Worm (Caenorhabditis elegans) whole organism, early embryonic: ENCODE measurements around the gene M199.2.
"Not testable (repeated sequence)": the region's sequence is repeated elsewhere in the genome, so short reads cannot be mapped to it uniquely, and the experiment has no call there.

Source experiments
- B0310.2 ChIP-seq: sonication (generic microtip); optimal IDR thresholded peaks from 2 replicates; lab custom pipeline; 2016; ENCODE audit warnings: mild to moderate bottlenecking, missing genetic modification characterization, missing compliant biosample characterization
- F13C5.2 ChIP-seq: sonication (generic microtip); optimal IDR thresholded peaks from 2 replicates; lab custom pipeline; 2017; ENCODE audit warnings: mild to moderate bottlenecking, missing genetic modification characterization, inconsistent platforms, missing compliant biosample characterization
- aly-1 ChIP-seq: sonication (generic microtip); optimal IDR thresholded peaks from 2 replicates; lab custom pipeline; 2016; ENCODE audit warnings: missing genetic modification characterization, missing compliant biosample characterization
- ama-1 ChIP-seq: fragments of 150-350 bp; optimal IDR thresholded peaks from 2 replicates; lab custom pipeline; 2014
- ceh-13 ChIP-seq: fragments of 200-800 bp; sonication (Bioruptor generic); optimal IDR thresholded peaks from 2 replicates; lab custom pipeline; 2018; ENCODE audit warnings: mild to moderate bottlenecking, missing genetic modification characterization, missing compliant biosample characterization
- ceh-36 ChIP-seq: sonication (generic microtip); optimal IDR thresholded peaks from 2 replicates; lab custom pipeline; 2016; ENCODE audit warnings: missing genetic modification characterization, inconsistent platforms, missing compliant biosample characterization
- ets-7 ChIP-seq: sonication (generic microtip); optimal IDR thresholded peaks from 2 replicates; lab custom pipeline; 2016; ENCODE audit warnings: missing genotype, missing genetic modification characterization, missing compliant biosample characterization
- flt-1 ChIP-seq: fragments of 200-800 bp; sonication (Bioruptor generic); IDR thresholded peaks from 2 replicates; pipeline ENCODE4 v1.3.6; 2022; ENCODE audit warnings: missing genetic modification characterization, missing compliant biosample characterization
- hmbx-1 ChIP-seq: sonication (generic microtip); optimal IDR thresholded peaks from 2 replicates; lab custom pipeline; 2016; ENCODE audit warnings: mild to moderate bottlenecking, missing genetic modification characterization, missing compliant biosample characterization
- hmg-4 ChIP-seq: fragments of 200-800 bp; sonication (Bioruptor generic); optimal IDR thresholded peaks from 2 replicates; lab custom pipeline; 2018; ENCODE audit warnings: mild to moderate bottlenecking, missing genetic modification characterization, missing compliant biosample characterization
- hnd-1 ChIP-seq: sonication (generic microtip); optimal IDR thresholded peaks from 2 replicates; lab custom pipeline; 2016; ENCODE audit warnings: missing genetic modification characterization, missing compliant biosample characterization
- pes-1 ChIP-seq: fragments of 200-800 bp; sonication (Bioruptor generic); IDR thresholded peaks from 2 replicates; pipeline ENCODE4 v1.3.6; 2022; ENCODE audit warnings: missing genetic modification reagents, missing genetic modification characterization, missing compliant biosample characterization
- scrt-1 ChIP-seq: fragments of 200-800 bp; sonication (Bioruptor generic); IDR thresholded peaks from 2 replicates; pipeline ENCODE4 v1.3.6; 2022; ENCODE audit warnings: missing genetic modification characterization, missing compliant biosample characterization
- sea-1 ChIP-seq: fragments of 200-800 bp; sonication (Bioruptor generic); conservative IDR thresholded peaks from 2 replicates; pipeline ENCODE4 v1.3.6; 2022; ENCODE audit warnings: missing genetic modification characterization, missing compliant biosample characterization
- tbx-11 ChIP-seq: fragments of 200-800 bp; sonication (Bioruptor generic); IDR thresholded peaks from 2 replicates; pipeline ENCODE4 v1.3.6; 2022; ENCODE audit warnings: missing genetic modification characterization, missing compliant biosample characterization
- tbx-37 ChIP-seq: fragments of 200-800 bp; sonication (Bioruptor generic); conservative IDR thresholded peaks from 2 replicates; pipeline ENCODE4 v1.3.6; 2022; ENCODE audit warnings: missing genetic modification reagents, missing genetic modification characterization, missing compliant biosample characterization
- tra-4 ChIP-seq: sonication (generic microtip); optimal IDR thresholded peaks from 2 replicates; lab custom pipeline; 2017; ENCODE audit warnings: missing genetic modification characterization, missing compliant biosample characterization

M199.2 gene

ce11 chrIV:15127731-15128130 is 19.2 kb downstream of the M199.2 start, which contains the start of gene M199.9:
Gene M199.9 (minus strand): TSS chrIV:15127831.
- TF ChIP-seq ama-1 (lab: Kevin White, UChicago), result no peak
- no peak for TF ChIP-seq tbx-11 (GFP tag; lab: Robert Waterston, UW)
- no peak for TF ChIP-seq flt-1 (GFP tag; lab: Robert Waterston, UW)
- no peak for TF ChIP-seq B0310.2 (tag; lab: Kevin White, UChicago)
- TF ChIP-seq F13C5.2, result no peak
- TF ChIP-seq hmbx-1 (tag; lab: Kevin White, UChicago), result no peak
- TF ChIP-seq aly-1 (tag; lab: Kevin White, UChicago), result no peak
- no peak for TF ChIP-seq scrt-1 (GFP tag; lab: Robert Waterston, UW)
- TF ChIP-seq hmg-4 (GFP tag; lab: Kevin White, UChicago), result no peak
- TF ChIP-seq tra-4 (tag; lab: Kevin White, UChicago), result no peak
- TF ChIP-seq ceh-13 (GFP tag; lab: Kevin White, UChicago), result no peak
- no peak for TF ChIP-seq ceh-36 (tag; lab: Kevin White, UChicago)
- no peak for TF ChIP-seq sea-1 (GFP tag; lab: Robert Waterston, UW)

DNA sequence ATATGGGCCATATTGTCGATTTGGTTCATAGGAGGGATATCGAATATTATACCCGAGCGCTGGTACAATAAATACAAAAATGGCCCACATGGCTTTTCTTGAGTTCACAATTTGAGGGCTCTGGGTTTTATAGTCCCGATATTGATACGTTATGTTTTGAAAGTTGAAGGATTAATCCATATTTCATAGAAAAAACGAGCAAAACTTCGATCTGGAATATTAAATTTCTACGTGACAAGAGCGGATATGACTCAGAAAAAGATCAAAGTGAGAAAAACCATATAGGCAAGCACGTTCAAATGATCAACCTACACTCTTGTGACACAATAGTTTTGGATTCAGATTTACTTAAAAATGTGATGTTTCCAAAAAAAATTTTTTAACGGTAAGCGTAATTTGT is 23.1 kb downstream of the M199.2 start, which contains the start of gene col-135:
Gene col-135, minus strand, starts transcription at position 101 of the 400 bp plus-strand sequence.
- TF ChIP-seq ceh-36 (tag; lab: Kevin White, UChicago) (no peak), ama-1 (lab: Kevin White, UChicago) (no peak), hmbx-1 (tag; lab: Kevin White, UChicago) (no peak), aly-1 (tag; lab: Kevin White, UChicago) (no peak), flt-1 (GFP tag; lab: Robert Waterston, UW) (no peak), pes-1 (GFP tag; lab: Robert Waterston, UW) (no peak), hnd-1 (tag; lab: Kevin White, UChicago) (no peak), B0310.2 (tag; lab: Kevin White, UChicago) (no peak), F13C5.2 (no peak), ceh-13 (GFP tag; lab: Kevin White, UChicago) (no peak), hmg-4 (GFP tag; lab: Kevin White, UChicago) (no peak), tbx-37 (GFP tag; lab: Robert Waterston, UW) (no peak), ets-7 (tag; lab: Kevin White, UChicago) (no peak), tbx-11 (GFP tag; lab: Robert Waterston, UW) (no peak), tra-4 (tag; lab: Kevin White, UChicago) (no peak), scrt-1 (GFP tag; lab: Robert Waterston, UW) (no peak), sea-1 (GFP tag; lab: Robert Waterston, UW) (no peak)

DNA sequence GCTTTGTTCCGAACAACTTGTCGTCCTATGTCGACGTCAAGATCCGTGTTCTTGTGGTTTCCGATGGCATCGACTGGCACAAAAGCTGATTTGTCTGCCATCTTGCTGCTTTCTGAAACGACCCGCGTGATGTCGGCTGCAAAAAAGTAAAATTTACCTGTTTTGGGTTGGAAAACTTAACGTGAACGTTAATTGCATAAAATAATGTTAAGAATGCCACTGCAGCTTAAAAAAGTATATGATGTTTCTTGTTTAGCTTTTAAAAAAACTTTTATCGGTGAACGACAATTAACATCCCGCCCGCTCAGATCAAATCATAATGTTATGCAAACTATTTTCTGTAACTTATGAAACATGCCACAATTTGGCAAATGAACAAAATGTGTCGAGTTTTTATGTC is 25.3 kb downstream of the M199.2 start, which contains the start of gene M199.8:
Gene M199.8, minus strand, starts transcription at position 101 of the 400 bp plus-strand sequence.
- TF ChIP-seq pes-1 (GFP tag; lab: Robert Waterston, UW); tra-4 (tag; lab: Kevin White, UChicago); aly-1 (tag; lab: Kevin White, UChicago): not testable (repeated sequence)

DNA sequence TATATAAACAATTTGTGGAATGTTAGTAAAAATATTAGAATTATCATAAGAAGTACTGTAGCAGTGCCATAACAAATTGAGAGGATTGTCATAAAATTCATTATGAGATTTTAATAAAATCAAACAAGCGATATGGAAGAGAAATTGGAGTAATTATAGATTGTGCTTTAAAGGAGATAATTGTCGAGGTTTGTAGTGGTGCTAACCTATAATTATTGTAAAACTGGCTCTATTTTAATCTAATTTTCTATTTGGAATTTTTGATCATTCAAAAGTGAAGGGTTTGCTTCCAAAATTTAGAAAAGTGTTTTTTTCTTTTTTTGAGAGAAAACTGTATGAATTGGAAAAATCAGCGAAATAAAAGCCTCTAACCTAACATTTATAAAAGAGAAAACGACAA is 32.3 kb downstream of the M199.2 start, which contains the start of gene srg-51:
Gene srg-51, minus strand, starts transcription at position 101 of the 400 bp plus-strand sequence.
- TF ChIP-seq tra-4 (tag; lab: Kevin White, UChicago) (no peak), ceh-13 (GFP tag; lab: Kevin White, UChicago) (no peak), hnd-1 (tag; lab: Kevin White, UChicago) (no peak), hmg-4 (GFP tag; lab: Kevin White, UChicago) (no peak), tbx-11 (GFP tag; lab: Robert Waterston, UW) (no peak), ama-1 (lab: Kevin White, UChicago) (no peak), hmbx-1 (tag; lab: Kevin White, UChicago) (no peak), flt-1 (GFP tag; lab: Robert Waterston, UW) (no peak), tbx-37 (GFP tag; lab: Robert Waterston, UW) (no peak), pes-1 (GFP tag; lab: Robert Waterston, UW) (no peak), ets-7 (tag; lab: Kevin White, UChicago) (no peak), ceh-36 (tag; lab: Kevin White, UChicago) (no peak)

DNA sequence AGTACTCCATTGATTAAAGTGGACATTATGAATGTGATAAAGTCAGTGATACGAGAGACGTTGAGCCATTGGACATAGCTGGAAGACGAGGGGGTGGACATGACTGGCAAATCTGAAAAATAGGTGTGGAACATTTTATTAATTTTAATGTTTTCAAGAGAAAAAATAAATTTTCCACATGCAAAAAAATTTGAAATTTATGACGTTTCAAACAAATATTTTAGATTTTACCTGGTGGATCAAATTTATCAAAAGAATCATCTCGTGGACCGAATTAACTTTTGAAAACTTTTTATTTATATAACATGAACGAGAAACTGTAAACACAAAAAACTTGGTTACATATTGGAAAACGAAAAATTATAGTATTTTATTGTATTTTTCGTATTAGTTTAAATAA is 38.5 kb downstream of the M199.2 start, which contains the start of gene str-78:
Gene str-78, minus strand, starts transcription at position 101 of the 400 bp plus-strand sequence.
- TF ChIP-seq F13C5.2 (no peak), hnd-1 (tag; lab: Kevin White, UChicago) (no peak), hmg-4 (GFP tag; lab: Kevin White, UChicago) (no peak), pes-1 (GFP tag; lab: Robert Waterston, UW) (no peak), tbx-37 (GFP tag; lab: Robert Waterston, UW) (no peak), aly-1 (tag; lab: Kevin White, UChicago) (no peak), ets-7 (tag; lab: Kevin White, UChicago) (no peak), ceh-36 (tag; lab: Kevin White, UChicago) (no peak), B0310.2 (tag; lab: Kevin White, UChicago) (no peak)
